Fruit fly (Drosophila melanogaster): ENCODE data around the gene nocte.

nocte gene

DNA sequence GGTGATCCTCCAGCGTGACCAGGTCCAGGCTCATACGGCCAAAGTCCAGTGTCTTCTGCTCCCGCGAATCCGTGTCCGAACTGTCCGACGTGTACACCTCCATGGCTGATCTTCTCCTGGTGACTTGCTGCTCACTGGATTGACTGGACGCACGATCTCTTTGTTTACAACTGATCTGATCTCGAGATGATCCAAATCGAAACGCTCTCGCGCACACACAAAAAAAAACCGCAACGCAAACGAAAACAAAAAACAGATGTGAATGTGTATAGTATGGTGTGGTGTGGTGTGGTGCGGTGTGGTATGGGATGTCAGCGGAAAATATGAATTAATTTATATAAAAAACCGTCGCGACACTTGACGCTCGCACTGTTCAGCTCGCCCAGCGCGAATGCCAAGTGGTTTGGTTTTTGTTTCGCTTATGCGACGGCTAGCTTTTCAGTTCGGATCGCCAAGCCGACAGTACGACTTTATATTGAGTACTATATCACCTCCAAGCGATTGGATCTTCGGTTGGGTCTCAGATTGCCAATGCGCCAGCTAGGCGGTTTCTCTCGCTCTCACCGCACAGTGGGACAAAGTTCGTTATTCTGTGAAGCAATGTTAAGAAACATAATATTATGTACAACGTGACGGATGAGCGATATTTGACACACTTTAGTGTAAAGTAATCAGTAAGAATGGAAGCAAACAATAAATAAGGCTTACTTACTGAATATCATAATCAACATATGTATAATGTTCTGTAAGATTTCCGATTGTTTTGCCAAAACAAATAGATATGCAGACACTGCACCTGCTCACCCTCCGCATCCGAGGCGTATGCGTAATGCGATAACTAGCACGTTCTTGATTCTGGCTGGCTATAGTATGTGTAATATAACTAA lies 11.9 kb upstream of the nocte start (continued):
- no peak for TF ChIP-seq hkb (optimal IDR thresholded peaks at IDR 0.05)
- TF ChIP-seq hkb (GFP tag; IDR thresholded peaks at IDR 0.05): peak; percentile 47; the same call in 1 of the 2 replicates
- 0 out of 3 replicates have a peak, but pooled peaks have one; percentile 7 for TF ChIP-seq CG7357 (GFP tag; IDR thresholded peaks at IDR 0.05)
- no peak for TF ChIP-seq CG12942 (GFP tag; optimal IDR thresholded peaks at IDR 0.05)
- no peak for TF ChIP-seq CG17612 (GFP tag; IDR thresholded peaks at IDR 0.05)
- peak; percentile 60 for TF ChIP-seq CG9932 (GFP tag; IDR thresholded peaks at IDR 0.05)
- no peak for TF ChIP-seq CG14860 (GFP tag; IDR thresholded peaks at IDR 0.05; ENCODE audit: partially characterized antibody)
- TF ChIP-seq Dbx (GFP tag; IDR thresholded peaks at IDR 0.05): peak; percentile 64
- TF ChIP-seq CG6654 (GFP tag; optimal IDR thresholded peaks at IDR 0.05): peak; percentile 6
- TF ChIP-seq TFAM (GFP tag; optimal IDR thresholded peaks at IDR 0.05): no peak
- TF ChIP-seq Dll (GFP tag; IDR thresholded peaks at IDR 0.05; ENCODE audit: partially characterized antibody): 0 out of 4 replicates have a peak, but pooled peaks have one; percentile 21
- peak; percentile 24 for TF ChIP-seq CG9609 (GFP tag; optimal IDR thresholded peaks at IDR 0.05)
- peak; percentile 26 to 51 for TF ChIP-seq bsh (GFP tag; optimal IDR thresholded peaks at IDR 0.05)
- peak; percentile 48 for TF ChIP-seq CG1233 (GFP tag; optimal IDR thresholded peaks at IDR 0.05)
- TF ChIP-seq CG17361 (GFP tag; IDR thresholded peaks at IDR 0.05): peak; percentile 65
- peak; percentile 6 for TF ChIP-seq tup (GFP tag; optimal IDR thresholded peaks at IDR 0.05)
- no peak for TF ChIP-seq CG11085 (GFP tag; IDR thresholded peaks at IDR 0.05)
- TF ChIP-seq Bteb2 (GFP tag; optimal IDR thresholded peaks at IDR 0.05): peak; percentile 22
- TF ChIP-seq Chrac-16 (GFP tag; optimal IDR thresholded peaks at IDR 0.05): peak; percentile 32
- peak; percentile 47 for TF ChIP-seq scrt (GFP tag; optimal IDR thresholded peaks at IDR 0.05)
- TF ChIP-seq E2f1 (GFP tag; IDR thresholded peaks at IDR 0.05): peak; percentile 58; the same call in 1 of the 2 replicates
- TF ChIP-seq Fer2 (tag; optimal IDR thresholded peaks at IDR 0.05): peak; percentile 25
- no peak for TF ChIP-seq CG6272 (GFP tag; IDR thresholded peaks at IDR 0.05)
- peak; percentile 71 for TF ChIP-seq CG10543 (GFP tag; optimal IDR thresholded peaks at IDR 0.05)
- peak; percentile 66 for TF ChIP-seq CG12659 (GFP tag; optimal IDR thresholded peaks at IDR 0.05)
- peak; percentile 35 for TF ChIP-seq CG6765 (GFP tag; optimal IDR thresholded peaks at IDR 0.05)
- peak; percentile 47; the same call in 1 of the 2 replicates for TF ChIP-seq ranshi (GFP tag; IDR thresholded peaks at IDR 0.05)
- peak; percentile 13 for TF ChIP-seq en (GFP tag; optimal IDR thresholded peaks at IDR 0.05)
- TF ChIP-seq bab2 (GFP tag; optimal IDR thresholded peaks at IDR 0.05): peak; percentile 50
- peak; percentile 80 for TF ChIP-seq CG3281 (GFP tag; optimal IDR thresholded peaks at IDR 0.05)
- peak; percentile 60 for TF ChIP-seq CG6813 (GFP tag; optimal IDR thresholded peaks at IDR 0.05)
- TF ChIP-seq Optix (GFP tag; IDR thresholded peaks at IDR 0.05): 0 out of 3 replicates have a peak, but pooled peaks have one; percentile 21
- TF ChIP-seq kni (GFP tag; optimal IDR thresholded peaks at IDR 0.05): no peak
- no peak for TF ChIP-seq CkIIα-i1 (GFP tag; IDR thresholded peaks at IDR 0.05)
- peak; percentile 39 for TF ChIP-seq CG10267 (tag; optimal IDR thresholded peaks at IDR 0.05)
- TF ChIP-seq aop (GFP tag; IDR thresholded peaks at IDR 0.05): no peak
- peak; percentile 42 for TF ChIP-seq CG2712 (tag; optimal IDR thresholded peaks at IDR 0.05)
- no peak for TF ChIP-seq wor (GFP tag; IDR thresholded peaks at IDR 0.05)
- TF ChIP-seq HHEX (GFP tag; optimal IDR thresholded peaks at IDR 0.05): peak; percentile 34
- peak; percentile 23 for TF ChIP-seq az2 (GFP tag; optimal IDR thresholded peaks at IDR 0.05)
- peak; percentile 80 for TF ChIP-seq CG7839 (tag; optimal IDR thresholded peaks at IDR 0.05)
- TF ChIP-seq vvl (GFP tag; IDR thresholded peaks at IDR 0.05): peak; percentile 51
- peak; percentile 8; the same call in 1 of the 4 replicates for TF ChIP-seq Gug (GFP tag; IDR thresholded peaks at IDR 0.05)
- TF ChIP-seq tll (GFP tag; optimal IDR thresholded peaks at IDR 0.05): no peak
- peak; percentile 33; the same call in 1 of the 2 replicates for TF ChIP-seq esg (GFP tag; conservative IDR thresholded peaks at IDR 0.05)
- peak; percentile 53 for TF ChIP-seq gro (GFP tag; optimal IDR thresholded peaks at IDR 0.05)
- peak; percentile 55; the same call in 1 of the 4 replicates for TF ChIP-seq chinmo (GFP tag; IDR thresholded peaks at IDR 0.05; ENCODE audit: partially characterized antibody)
- no peak for TF ChIP-seq CG15479 (GFP tag; optimal IDR thresholded peaks at IDR 0.05)
